Worm (Caenorhabditis elegans) whole organism, L1 larva: ENCODE data around the gene igeg-2.

ENCODE experiments used
- lsy-2 ChIP-seq, 2 experiments: fragments of 150-350 bp; optimal IDR thresholded peaks; 2 replicates each; lab custom pipeline; 2014; ENCODE audit warnings: missing biosample characterization in 2 of 2, missing genetic modification characterization in 2 of 2
- snpc-4 ChIP-seq: fragments of 150-350 bp; optimal IDR thresholded peaks from 2 replicates; lab custom pipeline; 2014; ENCODE audit warnings: missing biosample characterization, missing genetic modification characterization

DNA sequence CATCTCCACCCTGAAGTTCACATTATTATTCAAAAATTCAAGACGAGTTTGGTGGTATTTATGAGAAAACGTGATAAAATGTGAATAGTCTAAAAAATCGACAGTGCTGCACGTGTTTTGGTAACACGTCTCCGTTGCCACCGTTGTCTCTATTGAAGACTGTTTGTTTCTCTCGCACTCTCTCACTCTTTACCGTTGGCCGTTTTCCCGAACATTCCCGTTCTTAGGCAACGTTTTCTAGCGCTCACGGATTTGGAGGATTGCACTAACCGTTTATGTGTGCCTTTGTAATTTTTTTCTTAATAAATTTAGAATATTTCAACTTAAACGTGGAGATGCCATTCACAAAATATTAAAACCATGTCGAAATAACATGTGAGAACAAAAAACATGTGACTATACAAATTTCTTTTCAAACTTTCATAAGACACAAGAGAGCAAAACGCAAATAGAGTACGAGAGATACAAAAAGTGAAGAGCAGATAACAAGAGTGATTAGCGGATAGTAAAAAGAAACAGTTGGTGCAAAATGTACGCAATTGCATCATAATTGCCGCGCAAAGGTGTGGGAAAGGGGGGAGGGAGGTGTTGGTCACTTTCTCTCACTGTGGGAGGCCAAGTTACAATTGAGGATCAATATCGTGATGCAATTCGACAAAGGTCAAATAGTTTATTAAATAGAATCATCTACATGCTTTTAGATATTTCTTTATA lies 31.4 kb downstream of the igeg-2 start, which contains the start of gene pek-1:
- TF ChIP-seq snpc-4 (tag; lab: Kevin White, UChicago) (no peak), lsy-2 (tag; optimal IDR thresholded peaks at IDR 0.05; lab: Kevin White, UChicago) (peak; percentile 47 to 59)
